Worm (Caenorhabditis elegans): ENCODE measurements around the gene nas-39.

Gene nas-39

ce11 chrX:16416790-16417330 is 39.9 kb upstream of the nas-39 start, which contains the start of gene eat-17:
eat-17 (minus strand) TSS chrX:16416840.
- no peak for TF ChIP-seq lsy-2 (tag; optimal IDR thresholded peaks at IDR 0.05)
- no peak for TF ChIP-seq nhr-12 (tag; optimal IDR thresholded peaks at IDR 0.05)
- no peak for TF ChIP-seq nhr-2 (tag; optimal IDR thresholded peaks at IDR 0.05)
- no peak for TF ChIP-seq sptf-1 (tag; optimal IDR thresholded peaks at IDR 0.05)

ce11 chrX:16418396-16418795 is 38.3 kb upstream of the nas-39 start:
- TF ChIP-seq ztf-11 (tag; optimal IDR thresholded peaks at IDR 0.05) (no peak), mep-1 (tag; optimal IDR thresholded peaks at IDR 0.05) (no peak), blmp-1 (tag; optimal IDR thresholded peaks at IDR 0.05) (no peak), elt-3 (tag; optimal IDR thresholded peaks at IDR 0.05) (no peak), lsy-2 (tag; optimal IDR thresholded peaks at IDR 0.05) (no peak), nhr-28 (tag; optimal IDR thresholded peaks at IDR 0.05) (no peak)

ce11 chrX:16432143-16432542 is 24.6 kb upstream of the nas-39 start, which contains the start of gene F38E9.6:
F38E9.6 (plus strand) TSS chrX:16432443.
- TF ChIP-seq tbx-8 (GFP tag; optimal IDR thresholded peaks at IDR 0.05) (no peak), M03D4.4 (tag; optimal IDR thresholded peaks at IDR 0.05) (no peak), zip-8 (tag; optimal IDR thresholded peaks at IDR 0.05) (no peak), ztf-11 (tag; optimal IDR thresholded peaks at IDR 0.05) (no peak), flh-1 (GFP tag; optimal IDR thresholded peaks at IDR 0.05) (no peak), nhr-28 (tag; optimal IDR thresholded peaks at IDR 0.05) (no peak), nhr-76 (tag; optimal IDR thresholded peaks at IDR 0.05) (no peak), cnd-1 (tag; optimal IDR thresholded peaks at IDR 0.05) (no peak), sptf-1 (tag; optimal IDR thresholded peaks at IDR 0.05) (no peak), lin-32 (GFP tag; optimal IDR thresholded peaks at IDR 0.05) (no peak), nhr-12 (tag; optimal IDR thresholded peaks at IDR 0.05) (no peak), drap-1 (GFP tag; optimal IDR thresholded peaks at IDR 0.05) (no peak), bed-3 (GFP tag; optimal IDR thresholded peaks at IDR 0.05) (no peak)

- no peak for TF ChIP-seq ceh-39 (tag; optimal IDR thresholded peaks at IDR 0.05)
- TF ChIP-seq sem-2 (GFP tag; optimal IDR thresholded peaks at IDR 0.05), result no peak
- TF ChIP-seq nhr-12 (tag; optimal IDR thresholded peaks at IDR 0.05), result no peak
- TF ChIP-seq ceh-43 (GFP tag; optimal IDR thresholded peaks at IDR 0.05), result no peak
- TF ChIP-seq blmp-1 (tag; optimal IDR thresholded peaks at IDR 0.05), result no peak
- TF ChIP-seq lin-13 (tag; optimal IDR thresholded peaks at IDR 0.05), result no peak
- TF ChIP-seq nhr-28 (tag; optimal IDR thresholded peaks at IDR 0.05), result no peak
- TF ChIP-seq sptf-1 (tag; optimal IDR thresholded peaks at IDR 0.05), result no peak
- TF ChIP-seq bed-3 (GFP tag; optimal IDR thresholded peaks at IDR 0.05), result no peak
- no peak for TF ChIP-seq pha-4 (tag; optimal IDR thresholded peaks at IDR 0.05)
- TF ChIP-seq flh-1 (GFP tag; optimal IDR thresholded peaks at IDR 0.05), result no peak
- TF ChIP-seq cnd-1 (tag; optimal IDR thresholded peaks at IDR 0.05), result no peak
- no peak for TF ChIP-seq elt-1 (tag; optimal IDR thresholded peaks at IDR 0.05; ENCODE audit: borderline replicate concordance, insufficient read depth)
- TF ChIP-seq unc-120 (tag; optimal IDR thresholded peaks at IDR 0.05; ENCODE audit: poor library complexity, severe bottlenecking), result no peak
- TF ChIP-seq ham-2 (GFP tag; optimal IDR thresholded peaks at IDR 0.05), result no peak
- no peak for TF ChIP-seq nhr-76 (tag; optimal IDR thresholded peaks at IDR 0.05)
- no peak for TF ChIP-seq zip-8 (tag; optimal IDR thresholded peaks at IDR 0.05)
- no peak for TF ChIP-seq nhr-2 (tag; optimal IDR thresholded peaks at IDR 0.05)
- TF ChIP-seq ceh-83 (GFP tag; optimal IDR thresholded peaks at IDR 0.05), result no peak
These were observed 15.8 kb upstream of the nas-39 start for ce11 chrX:16440949-16441348.

ce11 chrX:16443657-16444056 is 13.1 kb upstream of the nas-39 start:
- TF ChIP-seq mls-2 (tag; optimal IDR thresholded peaks at IDR 0.05) (no peak), ham-2 (GFP tag; optimal IDR thresholded peaks at IDR 0.05) (no peak), elt-1 (tag; optimal IDR thresholded peaks at IDR 0.05; ENCODE audit: borderline replicate concordance, insufficient read depth) (no peak), blmp-1 (tag; optimal IDR thresholded peaks at IDR 0.05) (no peak), hlh-1 (tag; optimal IDR thresholded peaks at IDR 0.05) (no peak), ceh-43 (GFP tag; optimal IDR thresholded peaks at IDR 0.05) (no peak), mab-5 (tag; optimal IDR thresholded peaks at IDR 0.05) (no peak), unc-62 (GFP tag; optimal IDR thresholded peaks at IDR 0.05) (no peak), sem-2 (GFP tag; optimal IDR thresholded peaks at IDR 0.05) (no peak), nhr-28 (tag; optimal IDR thresholded peaks at IDR 0.05) (no peak), pha-4 (tag; optimal IDR thresholded peaks at IDR 0.05) (no peak)

Measured in whole organism, mixed stage, embryonic.